Worm (Caenorhabditis elegans): Measurements from ENCODE around the gene Y54G2A.49.

DNA sequence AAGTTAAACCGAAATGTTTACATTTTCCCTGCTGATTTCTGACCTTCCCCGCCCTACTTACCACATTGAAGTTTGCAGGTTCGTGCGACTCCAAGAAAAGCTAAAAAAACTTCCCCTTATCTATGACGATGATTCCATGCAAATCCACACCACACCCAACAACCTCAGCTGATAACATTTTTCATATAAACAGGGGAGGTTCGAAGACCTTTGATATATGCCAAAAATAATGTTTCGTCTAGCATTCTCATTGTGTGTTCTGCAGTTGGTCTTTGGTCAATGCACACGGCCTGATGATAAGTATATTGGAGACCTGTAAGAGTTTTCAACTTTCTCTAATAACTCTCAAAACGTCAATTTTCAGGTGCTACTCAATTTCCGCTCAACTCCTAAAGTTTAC, 1.1 kb upstream of the Y54G2A.49 start:
- no peak for TF ChIP-seq ztf-29 (GFP tag; IDR thresholded peaks at IDR 0.05)
- no peak for TF ChIP-seq ztf-23 (GFP tag; IDR thresholded peaks at IDR 0.05)
- TF ChIP-seq ref-1 (GFP tag; conservative IDR thresholded peaks at IDR 0.05): no peak
- TF ChIP-seq T22C8.4 (GFP tag; IDR thresholded peaks at IDR 0.05): no peak
- no peak for TF ChIP-seq flt-1 (GFP tag; IDR thresholded peaks at IDR 0.05)
- no peak for TF ChIP-seq tab-1 (GFP tag; IDR thresholded peaks at IDR 0.05)

All from whole organism, midembryonic.